Worm (Caenorhabditis elegans): ENCODE measurements around the gene soc-2.

DNA sequence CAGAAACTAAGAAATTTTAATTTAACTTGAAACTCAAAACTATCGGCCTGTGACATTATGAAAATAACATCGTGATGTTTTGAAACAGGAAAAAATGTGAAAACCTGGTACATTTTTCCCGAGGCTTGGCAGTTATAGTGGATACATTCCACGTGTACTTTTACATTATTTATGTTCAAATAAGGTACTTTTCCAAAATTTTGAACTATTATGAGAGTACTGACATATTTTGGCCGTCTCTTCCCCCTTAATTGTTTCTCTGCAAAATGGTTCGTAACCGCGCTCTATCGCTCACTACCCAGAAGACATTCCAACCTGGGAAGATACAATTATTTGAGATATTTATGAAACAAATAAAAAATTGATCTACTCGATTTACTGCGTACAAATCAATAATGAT is 2.5 kb downstream of the soc-2 start, which contains the start of gene C24D10.5:
- no peak for TF ChIP-seq F23B12.7 (tag; optimal IDR thresholded peaks at IDR 0.05; ENCODE audit: insufficient read depth)
- TF ChIP-seq snpc-1.1 (tag; optimal IDR thresholded peaks at IDR 0.05; ENCODE audit: insufficient read depth), result no peak
- TF ChIP-seq K12H6.12 (tag; optimal IDR thresholded peaks at IDR 0.05), result no peak
- no peak for TF ChIP-seq B0336.3 (GFP tag; IDR thresholded peaks at IDR 0.05)

All from whole organism, young adult.